Worm (Caenorhabditis elegans): ENCODE results near the gene trmt-10C.2.
A peak's percentile ranks its signal among the peaks of the same experiment; 100 is the strongest.

trmt-10C.2 gene

ce11 chrIII:6353084-6353483 lies 7.0 kb downstream of the trmt-10C.2 start, which contains the start of gene akap-1:
Gene akap-1, plus strand, starts transcription at chrIII:6353384.
- TF ChIP-seq elt-1 (tag; optimal IDR thresholded peaks at IDR 0.05), result no peak
- TF ChIP-seq nhr-77 (tag; optimal IDR thresholded peaks at IDR 0.05), result no peak
- TF ChIP-seq mml-1 (tag; optimal IDR thresholded peaks at IDR 0.05), result no peak
- TF ChIP-seq snpc-4 (tag; optimal IDR thresholded peaks at IDR 0.05), result no peak
- TF ChIP-seq nhr-11 (tag; optimal IDR thresholded peaks at IDR 0.05), result no peak
- TF ChIP-seq nhr-23 (tag; optimal IDR thresholded peaks at IDR 0.05), result no peak
- no peak for TF ChIP-seq jun-1 (tag; optimal IDR thresholded peaks at IDR 0.05)
- TF ChIP-seq nhr-237 (tag; optimal IDR thresholded peaks at IDR 0.05), result no peak
- TF ChIP-seq tbx-2 (tag; optimal IDR thresholded peaks at IDR 0.05), result no peak

ce11 chrIII:6355359-6355758 lies 9.3 kb downstream of the trmt-10C.2 start:
- TF ChIP-seq ZK546.5 (tag; optimal IDR thresholded peaks at IDR 0.05), result no peak
- TF ChIP-seq nhr-25 (tag; optimal IDR thresholded peaks at IDR 0.05), result no peak
- TF ChIP-seq pha-4 (tag; optimal IDR thresholded peaks at IDR 0.05), result peak; percentile 19
- no peak for TF ChIP-seq egl-27 (tag; optimal IDR thresholded peaks at IDR 0.05)
- no peak for TF ChIP-seq nhr-11 (tag; optimal IDR thresholded peaks at IDR 0.05)
- no peak for TF ChIP-seq unc-39 (tag; optimal IDR thresholded peaks at IDR 0.05)

- no peak for TF ChIP-seq unc-62 (GFP tag; optimal IDR thresholded peaks at IDR 0.05)
- no peak for TF ChIP-seq mdl-1 (tag; optimal IDR thresholded peaks at IDR 0.05)
- peak; percentile 17 for TF ChIP-seq egl-5 (tag; optimal IDR thresholded peaks at IDR 0.05)
- TF ChIP-seq nhr-43 (tag; optimal IDR thresholded peaks at IDR 0.05; ENCODE audit: poor library complexity, severe bottlenecking), result no peak
- TF ChIP-seq nhr-28 (tag; optimal IDR thresholded peaks at IDR 0.05), result no peak
These were observed 9.9 kb downstream of the trmt-10C.2 start for ce11 chrIII:6356007-6356406.

- TF ChIP-seq ama-1 (optimal IDR thresholded peaks at IDR 0.05), result peak; percentile 11
- TF ChIP-seq ztf-4 (tag; optimal IDR thresholded peaks at IDR 0.05), result no peak
These were observed 10.7 kb downstream of the trmt-10C.2 start for ce11 chrIII:6356764-6357163.

ce11 chrIII:6358704-6359103 lies 12.6 kb downstream of the trmt-10C.2 start:
- TF ChIP-seq elt-2 (tag; optimal IDR thresholded peaks at IDR 0.05), result no peak
- TF ChIP-seq egl-27 (tag; optimal IDR thresholded peaks at IDR 0.05), result no peak

- TF ChIP-seq jun-1 (tag; optimal IDR thresholded peaks at IDR 0.05) (peak; percentile 31), nhr-43 (tag; optimal IDR thresholded peaks at IDR 0.05; ENCODE audit: poor library complexity, severe bottlenecking) (no peak), ceh-82 (tag; optimal IDR thresholded peaks at IDR 0.05) (no peak), nhr-25 (tag; optimal IDR thresholded peaks at IDR 0.05) (peak; percentile 59)
These were observed 13.2 kb downstream of the trmt-10C.2 start for ce11 chrIII:6359171-6359854.

ce11 chrIII:6360114-6360513 lies 14.0 kb downstream of the trmt-10C.2 start:
- TF ChIP-seq ceh-9 (tag; optimal IDR thresholded peaks at IDR 0.05) (no peak), nhr-76 (tag; optimal IDR thresholded peaks at IDR 0.05) (no peak), jun-1 (tag; optimal IDR thresholded peaks at IDR 0.05) (no peak), nfya-1 (tag; optimal IDR thresholded peaks at IDR 0.05; ENCODE audit: insufficient read depth) (peak; percentile 42), fos-1 (tag; optimal IDR thresholded peaks at IDR 0.05) (no peak), egl-5 (tag; optimal IDR thresholded peaks at IDR 0.05) (no peak), unc-62 (GFP tag; optimal IDR thresholded peaks at IDR 0.05) (no peak), mml-1 (tag; optimal IDR thresholded peaks at IDR 0.05) (no peak), elt-1 (tag; optimal IDR thresholded peaks at IDR 0.05) (peak; percentile 49), ceh-28 (tag; optimal IDR thresholded peaks at IDR 0.05) (no peak), nhr-43 (tag; optimal IDR thresholded peaks at IDR 0.05; ENCODE audit: poor library complexity, severe bottlenecking) (peak; percentile 42), ztf-11 (tag; optimal IDR thresholded peaks at IDR 0.05) (no peak), hmg-11 (tag; optimal IDR thresholded peaks at IDR 0.05) (no peak), pqm-1 (tag; optimal IDR thresholded peaks at IDR 0.05) (no peak), skn-1 (tag; optimal IDR thresholded peaks at IDR 0.05) (no peak), lin-39 (tag; optimal IDR thresholded peaks at IDR 0.05) (peak; percentile 44), sea-2 (GFP tag; optimal IDR thresholded peaks at IDR 0.05) (no peak), nhr-12 (tag; optimal IDR thresholded peaks at IDR 0.05) (no peak), nhr-67 (tag; optimal IDR thresholded peaks at IDR 0.05) (no peak), ztf-4 (tag; optimal IDR thresholded peaks at IDR 0.05) (no peak), ceh-16 (tag; optimal IDR thresholded peaks at IDR 0.05) (no peak)
